Worm (Caenorhabditis elegans) whole organism, L2 larva: ENCODE data around the gene nspb-8.

Experiments
- ceh-16 ChIP-seq: fragments of 150-350 bp; optimal IDR thresholded peaks from 2 replicates; lab custom pipeline; 2014; ENCODE audit warnings: missing biosample characterization, missing genetic modification characterization
- nhr-12 ChIP-seq: fragments of 150-350 bp; optimal IDR thresholded peaks from 2 replicates; lab custom pipeline; 2014; ENCODE audit warnings: missing biosample characterization, missing genetic modification characterization
- nhr-237 ChIP-seq: fragments of 150-350 bp; optimal IDR thresholded peaks from 2 replicates; lab custom pipeline; 2014; ENCODE audit warnings: missing biosample characterization, missing genetic modification characterization
- snpc-4 ChIP-seq: fragments of 150-350 bp; optimal IDR thresholded peaks from 2 replicates; lab custom pipeline; 2014; ENCODE audit warnings: missing biosample characterization, missing genetic modification characterization
- zag-1 ChIP-seq: fragments of 150-350 bp; optimal IDR thresholded peaks from 2 replicates; lab custom pipeline; 2014; ENCODE audit warnings: missing biosample characterization, missing genetic modification characterization

DNA sequence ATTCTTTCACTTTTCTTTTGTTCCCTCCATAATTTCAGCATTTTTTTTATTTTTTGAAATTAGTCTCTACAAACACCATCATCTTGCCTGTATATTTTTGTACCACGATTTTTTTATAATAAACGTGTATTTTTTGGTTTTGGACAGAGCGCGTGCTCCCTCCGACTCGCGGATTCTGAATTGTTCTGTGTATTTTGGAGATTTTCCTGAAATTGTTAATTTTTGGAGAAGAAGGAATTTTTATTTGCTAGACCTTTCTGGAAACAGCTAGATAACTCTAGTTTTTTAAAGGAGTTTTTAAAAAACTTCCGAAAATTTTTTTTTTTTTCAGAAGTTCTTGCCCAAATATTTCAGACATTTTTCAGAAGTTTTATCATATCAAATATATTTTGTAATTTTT, 4.0 kb downstream of the nspb-8 start, which contains the start of gene C01G12.13:
- no peak for TF ChIP-seq snpc-4 (tag; lab: Kevin White, UChicago)
- TF ChIP-seq nhr-237 (tag; lab: Kevin White, UChicago), result no peak
- TF ChIP-seq nhr-12 (tag; lab: Kevin White, UChicago), result no peak
- no peak for TF ChIP-seq ceh-16
- no peak for TF ChIP-seq zag-1
